Worm (Caenorhabditis elegans): Measurements from ENCODE around the gene F35A5.1.

ce11 chrX:3838670-3839069 is 31.4 kb downstream of the F35A5.1 start:
- TF ChIP-seq bed-1 (GFP tag; IDR thresholded peaks at IDR 0.05) (no peak), F39B2.1 (GFP tag; IDR thresholded peaks at IDR 0.05) (no peak), unc-62 (GFP tag; optimal IDR thresholded peaks at IDR 0.05) (no peak), ztf-6 (GFP tag; IDR thresholded peaks at IDR 0.05) (no peak), lag-1 (GFP tag; IDR thresholded peaks at IDR 0.05) (no peak), egl-18 (GFP tag; IDR thresholded peaks at IDR 0.05) (no peak), dpff-1 (tag; optimal IDR thresholded peaks at IDR 0.05) (no peak), D2030.7 (GFP tag; IDR thresholded peaks at IDR 0.05) (no peak), nfya-1 (tag; optimal IDR thresholded peaks at IDR 0.05; ENCODE audit: borderline replicate concordance, insufficient read depth) (no peak)
